Fruit fly (Drosophila melanogaster) whole organism, embryonic: Measurements from ENCODE around the gene E2f1.
A peak's percentile ranks its signal among the peaks of the same experiment; 100 is the strongest.

Experiments used
- Abd-B ChIP-seq: fragments of 200-800 bp; sonication (Bioruptor generic); optimal IDR thresholded peaks from 2 replicates; lab custom pipeline; 2018; ENCODE audit warnings: missing biosample characterization, mild to moderate bottlenecking, missing genetic modification characterization, moderate library complexity
- Adf1 ChIP-seq: fragments of 200-800 bp; sonication (Bioruptor generic); IDR thresholded peaks from 2 replicates; pipeline ENCODE4 v1.3.6; 2022; ENCODE audit warnings: missing biosample characterization, missing genetic modification characterization
- CG10274 ChIP-seq: fragments of 200-800 bp; sonication (Bioruptor generic); optimal IDR thresholded peaks from 3 replicates; lab custom pipeline; 2017; ENCODE audit warnings: missing biosample characterization, mild to moderate bottlenecking, missing genetic modification characterization
- CG10462 ChIP-seq: fragments of 200-800 bp; sonication (Bioruptor generic); optimal IDR thresholded peaks from 2 replicates; lab custom pipeline; 2016; ENCODE audit warnings: missing biosample characterization, missing genetic modification characterization
- CG10565 ChIP-seq: fragments of 200-800 bp; sonication (Bioruptor generic); optimal IDR thresholded peaks from 3 replicates; lab custom pipeline; 2016; ENCODE audit warnings: missing biosample characterization, mild to moderate bottlenecking, missing genetic modification characterization
- CG11093 ChIP-seq: fragments of 200-800 bp; sonication (Bioruptor generic); IDR thresholded peaks from 3 replicates; pipeline ENCODE4 v1.3.6; 2022; ENCODE audit warnings: missing biosample characterization, missing genetic modification characterization
- CG13287 ChIP-seq: fragments of 200-800 bp; sonication (Bioruptor generic); IDR thresholded peaks from 2 replicates; pipeline ENCODE4 v1.3.6; 2022; ENCODE audit warnings: missing biosample characterization, missing genetic modification characterization; ENCODE audit not compliant: partially characterized antibody
- CG1603 ChIP-seq: fragments of 200-800 bp; sonication (Bioruptor generic); optimal IDR thresholded peaks from 2 replicates; lab custom pipeline; 2019; ENCODE audit warnings: missing biosample characterization, mild to moderate bottlenecking, missing genetic modification characterization, moderate library complexity
- CG1792 ChIP-seq: fragments of 200-800 bp; sonication (Bioruptor generic); optimal IDR thresholded peaks from 2 replicates; lab custom pipeline; 2016; ENCODE audit warnings: missing biosample characterization, missing genetic modification characterization
- CG2875 ChIP-seq: fragments of 200-800 bp; sonication (Bioruptor generic); optimal IDR thresholded peaks from 2 replicates; lab custom pipeline; 2017; ENCODE audit warnings: missing biosample characterization, mild to moderate bottlenecking, missing genetic modification characterization, missing genetic modification reagents
- CG3281 ChIP-seq: fragments of 200-800 bp; sonication (Bioruptor generic); optimal IDR thresholded peaks from 3 replicates; lab custom pipeline; 2017; ENCODE audit warnings: missing biosample characterization, mild to moderate bottlenecking, missing genetic modification characterization
- CG4820 ChIP-seq: fragments of 200-800 bp; sonication (Bioruptor generic); optimal IDR thresholded peaks from 3 replicates; lab custom pipeline; 2016; ENCODE audit warnings: missing biosample characterization, missing genetic modification characterization
- CG6689 ChIP-seq: fragments of 200-800 bp; sonication (Bioruptor generic); IDR thresholded peaks from 2 replicates; pipeline ENCODE4 v1.3.6; 2022; ENCODE audit warnings: missing biosample characterization, missing genetic modification characterization
- CG6791 ChIP-seq: fragments of 200-800 bp; sonication (Bioruptor generic); IDR thresholded peaks from 3 replicates; pipeline ENCODE4 v1.3.6; 2022; ENCODE audit warnings: missing biosample characterization, missing genetic modification characterization; ENCODE audit not compliant: partially characterized antibody
- CG7357 ChIP-seq: fragments of 200-800 bp; sonication (Bioruptor generic); IDR thresholded peaks from 3 replicates; pipeline ENCODE4 v1.3.6; 2022; ENCODE audit warnings: missing biosample characterization, missing genetic modification characterization
- CG7839 ChIP-seq: fragments of 200-800 bp; sonication (Bioruptor generic); optimal IDR thresholded peaks from 3 replicates; lab custom pipeline; 2018; ENCODE audit warnings: missing biosample characterization, mild to moderate bottlenecking, missing genetic modification characterization, moderate library complexity
- Dip2 ChIP-seq: fragments of 200-800 bp; sonication (Bioruptor generic); IDR thresholded peaks from 2 replicates; pipeline ENCODE4 v1.3.6; 2022; ENCODE audit warnings: missing biosample characterization, missing genetic modification characterization
- Dref ChIP-seq: fragments of 200-800 bp; sonication (Bioruptor generic); IDR thresholded peaks from 2 replicates; pipeline ENCODE4 v1.3.6; 2022; ENCODE audit warnings: missing biosample characterization, missing genetic modification characterization
- Fer1 ChIP-seq: fragments of 200-800 bp; sonication (Bioruptor generic); optimal IDR thresholded peaks from 2 replicates; lab custom pipeline; 2017; ENCODE audit warnings: missing biosample characterization, mild to moderate bottlenecking, missing genetic modification characterization
- HLH4C ChIP-seq: fragments of 200-800 bp; sonication (Bioruptor generic); IDR thresholded peaks from 3 replicates; pipeline ENCODE4 v1.3.6; 2022; ENCODE audit warnings: missing biosample characterization, missing genetic modification characterization; ENCODE audit not compliant: partially characterized antibody
- HLH54F ChIP-seq: fragments of 200-800 bp; sonication (Bioruptor generic); optimal IDR thresholded peaks from 3 replicates; lab custom pipeline; 2016; ENCODE audit warnings: missing biosample characterization, missing genetic modification characterization
- Hand ChIP-seq: fragments of 200-800 bp; sonication (Bioruptor generic); optimal IDR thresholded peaks from 2 replicates; lab custom pipeline; 2017; ENCODE audit warnings: mild to moderate bottlenecking, missing biosample characterization, missing genetic modification reagents, missing genetic modification characterization
- Lhr ChIP-seq: fragments of 200-800 bp; sonication (Bioruptor generic); optimal IDR thresholded peaks from 3 replicates; lab custom pipeline; 2017; ENCODE audit warnings: mild to moderate bottlenecking, missing biosample characterization, missing genetic modification reagents, missing genetic modification characterization
- Scr ChIP-seq: fragments of 200-800 bp; sonication (Bioruptor generic); IDR thresholded peaks from 2 replicates; pipeline ENCODE4 v1.3.6; 2022; ENCODE audit warnings: missing biosample characterization, missing genetic modification characterization; ENCODE audit not compliant: partially characterized antibody
- Stat92E ChIP-seq, 3 experiments: fragments of >200 bp in 2 of 3; fragments of 200-800 bp in 1 of 3; sonication (Bioruptor generic) in 1 of 3; optimal IDR thresholded peaks; 2 replicates each; lab custom pipeline; 2017 to 2019; ENCODE audit warnings: missing biosample characterization in 3 of 3, missing genetic modification characterization in 3 of 3, mild to moderate bottlenecking in 1 of 3, moderate library complexity in 1 of 3
- Taf1 ChIP-seq: fragments of 200-800 bp; sonication (Bioruptor generic); IDR thresholded peaks from 2 replicates; pipeline ENCODE4 v1.3.6; 2022; ENCODE audit warnings: missing biosample characterization, missing genetic modification characterization
- Xrp1 ChIP-seq: fragments of 200-800 bp; sonication (Bioruptor generic); IDR thresholded peaks from 2 replicates; pipeline ENCODE4 v1.3.6; 2022; ENCODE audit warnings: missing biosample characterization, missing genetic modification characterization
- al ChIP-seq: fragments of 200-800 bp; sonication (Bioruptor generic); IDR thresholded peaks from 2 replicates; pipeline ENCODE4 v1.3.6; 2022; ENCODE audit warnings: missing biosample characterization, missing genetic modification characterization
- ap ChIP-seq: fragments of 200-800 bp; sonication (Bioruptor generic); IDR thresholded peaks from 2 replicates; pipeline ENCODE4 v1.3.6; 2022; ENCODE audit warnings: missing biosample characterization, missing genetic modification characterization
- ase ChIP-seq: fragments of 200-800 bp; sonication (Bioruptor generic); IDR thresholded peaks from 3 replicates; pipeline ENCODE4 v1.3.6; 2022; ENCODE audit warnings: missing biosample characterization, missing genetic modification characterization
- bbx ChIP-seq: fragments of 200-800 bp; sonication (Bioruptor generic); IDR thresholded peaks from 2 replicates; pipeline ENCODE4 v1.3.6; 2022; ENCODE audit warnings: missing biosample characterization, missing genetic modification characterization; ENCODE audit not compliant: partially characterized antibody
- bcd ChIP-seq: fragments of 200-800 bp; sonication (Bioruptor generic); optimal IDR thresholded peaks from 2 replicates; lab custom pipeline; 2017; ENCODE audit warnings: missing biosample characterization, mild to moderate bottlenecking, missing genetic modification characterization
- br ChIP-seq: fragments of >200 bp; optimal IDR thresholded peaks from 2 replicates; lab custom pipeline; 2017
- cad ChIP-seq: fragments of >200 bp; optimal IDR thresholded peaks from 2 replicates; lab custom pipeline; 2017; ENCODE audit warnings: missing biosample characterization, missing genetic modification characterization
- chif ChIP-seq, 2 experiments: fragments of 200-800 bp; sonication (Bioruptor generic); optimal IDR thresholded peaks; 3 replicates each; lab custom pipeline; 2016; ENCODE audit warnings: missing biosample characterization in 2 of 2, missing genetic modification characterization in 2 of 2
- cwo ChIP-seq: fragments of 200-800 bp; sonication (Bioruptor generic); optimal IDR thresholded peaks from 3 replicates; lab custom pipeline; 2017; ENCODE audit warnings: missing biosample characterization, missing genetic modification characterization, mild to moderate bottlenecking, moderate library complexity, missing genetic modification reagents
- da ChIP-seq: fragments of 200-800 bp; sonication (Bioruptor generic); optimal IDR thresholded peaks from 2 replicates; lab custom pipeline; 2016; ENCODE audit warnings: missing biosample characterization, missing genetic modification characterization
- ewg ChIP-seq: fragments of 200-800 bp; sonication (Bioruptor generic); optimal IDR thresholded peaks from 3 replicates; lab custom pipeline; 2017; ENCODE audit warnings: mild to moderate bottlenecking, missing biosample characterization, missing genetic modification reagents, missing genetic modification characterization
- fd3F ChIP-seq: fragments of 200-800 bp; sonication (Bioruptor generic); optimal IDR thresholded peaks from 2 replicates; lab custom pipeline; 2018; ENCODE audit warnings: missing biosample characterization, mild to moderate bottlenecking, missing genetic modification characterization, moderate library complexity
- fd96Cb ChIP-seq: fragments of 200-800 bp; sonication (Bioruptor generic); optimal IDR thresholded peaks from 2 replicates; lab custom pipeline; 2018; ENCODE audit warnings: missing biosample characterization, mild to moderate bottlenecking, missing genetic modification characterization, moderate library complexity
- fu2 ChIP-seq: fragments of 200-800 bp; sonication (Bioruptor generic); optimal IDR thresholded peaks from 2 replicates; lab custom pipeline; 2016; ENCODE audit warnings: missing biosample characterization, missing genetic modification characterization
- gcm2 ChIP-seq: fragments of 200-800 bp; sonication (Bioruptor generic); optimal IDR thresholded peaks from 2 replicates; lab custom pipeline; 2016; ENCODE audit warnings: missing biosample characterization, missing genetic modification characterization
- ind ChIP-seq: fragments of 200-800 bp; sonication (Bioruptor generic); optimal IDR thresholded peaks from 3 replicates; lab custom pipeline; 2016; ENCODE audit warnings: missing biosample characterization, missing genetic modification characterization
- jigr1 ChIP-seq: fragments of 200-800 bp; sonication (Bioruptor generic); IDR thresholded peaks from 3 replicates; pipeline ENCODE4 v1.3.6; 2022; ENCODE audit warnings: missing biosample characterization, missing genetic modification characterization
- sc ChIP-seq, 3 experiments: fragments of >200 bp in 2 of 3; fragments of 200-800 bp in 1 of 3; sonication (Bioruptor generic) in 1 of 3; optimal IDR thresholded peaks; 2 replicates in 2 of 3; 3 replicates in 1 of 3; lab custom pipeline; 2017; ENCODE audit warnings: mild to moderate bottlenecking in 1 of 3, missing biosample characterization in 1 of 3, missing genetic modification characterization in 1 of 3, missing genetic modification reagents in 1 of 3
- tap ChIP-seq: fragments of 200-800 bp; optimal IDR thresholded peaks from 3 replicates; lab custom pipeline; 2019; ENCODE audit warnings: missing biosample characterization, mild to moderate bottlenecking, missing genetic modification characterization, moderate library complexity
- vvl ChIP-seq: fragments of 200-800 bp; sonication (Bioruptor generic); IDR thresholded peaks from 2 replicates; pipeline ENCODE4 v1.3.6; 2022; ENCODE audit warnings: missing biosample characterization, missing genetic modification characterization
- wek ChIP-seq: fragments of 200-800 bp; sonication (Bioruptor generic); optimal IDR thresholded peaks from 3 replicates; lab custom pipeline; 2018; ENCODE audit warnings: missing biosample characterization, mild to moderate bottlenecking, missing genetic modification characterization, moderate library complexity
- wor ChIP-seq: fragments of 200-800 bp; sonication (Bioruptor generic); IDR thresholded peaks from 2 replicates; pipeline ENCODE4 v1.3.6; 2022; ENCODE audit warnings: missing biosample characterization, missing genetic modification characterization

Gene E2f1

dm6 chr3R:21590677-21591369 is 69.8 kb downstream of the E2f1 start (continued):
- TF ChIP-seq Scr, result no peak
- TF ChIP-seq wor, result peak; percentile 74
- peak; percentile 98 for TF ChIP-seq Xrp1 (GFP tag; lab: Robert Waterston, UW)
- peak; percentile 98 for TF ChIP-seq CG1792 (GFP tag; lab: Kevin White, UChicago)
- no peak for TF ChIP-seq CG13287 (GFP tag; lab: Robert Waterston, UW)
- peak; percentile 70 for TF ChIP-seq jigr1 (GFP tag; lab: Robert Waterston, UW)
- peak; percentile 92 for TF ChIP-seq ewg (GFP tag; lab: Kevin White, UChicago)
- peak; percentile 99 for TF ChIP-seq CG2875 (GFP tag; lab: Kevin White, UChicago)
- TF ChIP-seq ind (GFP tag; lab: Kevin White, UChicago), result peak; percentile 90
- peak; percentile 96 for TF ChIP-seq CG1603
- peak; percentile 93 for TF ChIP-seq CG4820
- peak; percentile 89 for TF ChIP-seq ap (GFP tag; lab: Robert Waterston, UW)
- TF ChIP-seq CG10274 (GFP tag; lab: Kevin White, UChicago), result peak; percentile 86
- TF ChIP-seq tap, result peak; percentile 76
- no peak for TF ChIP-seq sc (optimal IDR thresholded peaks at IDR 0.05; lab: Kevin White, UChicago)
- TF ChIP-seq sc (GFP tag; optimal IDR thresholded peaks at IDR 0.05; lab: Kevin White, UChicago), result peak; percentile 97
- TF ChIP-seq CG10462 (GFP tag; lab: Kevin White, UChicago), result peak; percentile 94
- peak; percentile 84 for TF ChIP-seq CG7839
- TF ChIP-seq Taf1 (GFP tag; lab: Robert Waterston, UW), result peak; percentile 81
- peak; percentile 85 for TF ChIP-seq gcm2 (GFP tag; lab: Kevin White, UChicago)
- TF ChIP-seq da (GFP tag; lab: Kevin White, UChicago), result peak; percentile 96
- peak; percentile 96 for TF ChIP-seq Lhr
- TF ChIP-seq bbx (GFP tag; lab: Robert Waterston, UW), result no peak
- TF ChIP-seq fd96Cb (tag; lab: Kevin White, UChicago), result peak; percentile 91
- TF ChIP-seq al (GFP tag; lab: Robert Waterston, UW), result peak; percentile 65; the same call in 1 of the 2 replicates
- peak; percentile 83 for TF ChIP-seq CG10565 (GFP tag; lab: Kevin White, UChicago)
- TF ChIP-seq chif (GFP tag; optimal IDR thresholded peaks at IDR 0.05; lab: Kevin White, UChicago), result peak; percentile 95 to 96
- TF ChIP-seq fd3F, result peak; percentile 85
- peak; percentile 95 for TF ChIP-seq wek
- TF ChIP-seq ase (GFP tag; lab: Robert Waterston, UW), result peak; percentile 79
- peak in 1 of 3 experiments; percentile 44 for TF ChIP-seq Stat92E (GFP tag; optimal IDR thresholded peaks at IDR 0.05; lab: Kevin White, UChicago)
- peak; percentile 93 for TF ChIP-seq Fer1
- TF ChIP-seq Abd-B (GFP tag; lab: Kevin White, UChicago), result peak; percentile 69
- no peak for TF ChIP-seq Dref (GFP tag; lab: Robert Waterston, UW)
- TF ChIP-seq br (lab: Kevin White, UChicago), result no peak
- TF ChIP-seq bcd (GFP tag; lab: Kevin White, UChicago), result peak; percentile 94
- no peak for TF ChIP-seq CG6791 (GFP tag; lab: Robert Waterston, UW)
- TF ChIP-seq CG3281, result peak; percentile 93
- no peak for TF ChIP-seq cad (GFP tag; lab: Kevin White, UChicago)
- TF ChIP-seq HLH4C (GFP tag; lab: Robert Waterston, UW), result no peak
- peak; percentile 94 for TF ChIP-seq CG11093
- TF ChIP-seq Dip2, result no peak
- peak; percentile 74 for TF ChIP-seq HLH54F (GFP tag; lab: Kevin White, UChicago)
- TF ChIP-seq CG7357 (GFP tag; lab: Robert Waterston, UW), result peak; percentile 76
- TF ChIP-seq cwo, result peak; percentile 81
- TF ChIP-seq CG6689 (GFP tag; lab: Robert Waterston, UW), result peak; percentile 95
- TF ChIP-seq fu2 (GFP tag; lab: Kevin White, UChicago), result peak; percentile 80
- peak; percentile 75 for TF ChIP-seq Hand (GFP tag; lab: Kevin White, UChicago)
- peak; percentile 94 for TF ChIP-seq vvl (GFP tag; lab: Robert Waterston, UW)
- TF ChIP-seq Adf1 (GFP tag; lab: Robert Waterston, UW), result peak; percentile 66; the same call in 1 of the 2 replicates
